Worm (Caenorhabditis elegans) whole organism, mixed stage, embryonic: ENCODE results near the gene pro-2.

Experiments
- M03D4.4 ChIP-seq: sonication (generic microtip); optimal IDR thresholded peaks from 2 replicates; lab custom pipeline; 2017; ENCODE audit warnings: mild to moderate bottlenecking, missing genetic modification characterization, missing compliant biosample characterization
- blmp-1 ChIP-seq: fragments of 150-350 bp; optimal IDR thresholded peaks from 2 replicates; lab custom pipeline; 2014; ENCODE audit warnings: missing biosample characterization, missing genetic modification characterization
- ceh-39 ChIP-seq: fragments of 150-350 bp; optimal IDR thresholded peaks from 2 replicates; lab custom pipeline; 2014; ENCODE audit warnings: missing biosample characterization, missing genetic modification characterization
- ceh-43 ChIP-seq: fragments of 200-800 bp; sonication (Bioruptor generic); optimal IDR thresholded peaks from 2 replicates; lab custom pipeline; 2018; ENCODE audit warnings: mild to moderate bottlenecking, missing genetic modification characterization, moderate library complexity, missing compliant biosample characterization
- ceh-83 ChIP-seq: fragments of 200-800 bp; sonication (Bioruptor generic); optimal IDR thresholded peaks from 2 replicates; lab custom pipeline; 2018; ENCODE audit warnings: mild to moderate bottlenecking, missing genetic modification characterization, missing compliant biosample characterization
- ces-1 ChIP-seq: fragments of 150-350 bp; optimal IDR thresholded peaks from 2 replicates; lab custom pipeline; 2014; ENCODE audit warnings: missing biosample characterization, missing genetic modification reagents, missing genetic modification characterization
- drap-1 ChIP-seq: fragments of 200-800 bp; sonication (Bioruptor generic); optimal IDR thresholded peaks from 3 replicates; lab custom pipeline; 2018; ENCODE audit warnings: mild to moderate bottlenecking, missing genetic modification characterization, missing compliant biosample characterization
- elt-1 ChIP-seq: sonication (generic microtip); optimal IDR thresholded peaks from 2 replicates; lab custom pipeline; 2017; ENCODE audit warnings: missing genetic modification characterization, mild to moderate bottlenecking, missing compliant biosample characterization, antibody characterized with exemption, moderate library complexity, borderline replicate concordance; ENCODE audit not compliant: insufficient read depth
- elt-3 ChIP-seq: fragments of 150-350 bp; optimal IDR thresholded peaks from 2 replicates; lab custom pipeline; 2014; ENCODE audit warnings: missing biosample characterization, missing genetic modification characterization
- flh-1 ChIP-seq: fragments of 200-800 bp; sonication (Bioruptor generic); optimal IDR thresholded peaks from 2 replicates; lab custom pipeline; 2018; ENCODE audit warnings: mild to moderate bottlenecking, missing genetic modification characterization, moderate library complexity, missing compliant biosample characterization
- ham-2 ChIP-seq: fragments of 200-800 bp; sonication (Bioruptor generic); optimal IDR thresholded peaks from 2 replicates; lab custom pipeline; 2018; ENCODE audit warnings: mild to moderate bottlenecking, missing genetic modification characterization, missing compliant biosample characterization
- hlh-1 ChIP-seq: fragments of 150-350 bp; optimal IDR thresholded peaks from 2 replicates; lab custom pipeline; 2014; ENCODE audit warnings: missing biosample characterization, missing genetic modification reagents, missing genetic modification characterization
- lin-13 ChIP-seq: fragments of 150-350 bp; optimal IDR thresholded peaks from 2 replicates; lab custom pipeline; 2014; ENCODE audit warnings: missing biosample characterization, missing genetic modification characterization
- lin-32 ChIP-seq: fragments of 200-800 bp; sonication (Bioruptor generic); optimal IDR thresholded peaks from 2 replicates; lab custom pipeline; 2018; ENCODE audit warnings: mild to moderate bottlenecking, missing genetic modification characterization, missing compliant biosample characterization
- lsy-2 ChIP-seq: fragments of 150-350 bp; optimal IDR thresholded peaks from 2 replicates; lab custom pipeline; 2014; ENCODE audit warnings: missing biosample characterization, missing genetic modification characterization
- mab-5 ChIP-seq: fragments of 150-350 bp; optimal IDR thresholded peaks from 2 replicates; lab custom pipeline; 2014; ENCODE audit warnings: missing biosample characterization, missing genetic modification characterization
- mep-1 ChIP-seq: fragments of 150-350 bp; optimal IDR thresholded peaks from 2 replicates; lab custom pipeline; 2017; ENCODE audit warnings: missing biosample characterization, missing genetic modification reagents, missing genetic modification characterization, inconsistent platforms
- mls-2 ChIP-seq: sonication (generic microtip); optimal IDR thresholded peaks from 2 replicates; lab custom pipeline; 2016; ENCODE audit warnings: mild to moderate bottlenecking, missing genetic modification characterization, moderate library complexity, missing compliant biosample characterization
- nhr-12 ChIP-seq: fragments of 150-350 bp; optimal IDR thresholded peaks from 2 replicates; lab custom pipeline; 2014; ENCODE audit warnings: missing biosample characterization, missing genetic modification characterization
- nhr-2 ChIP-seq: fragments of 150-350 bp; optimal IDR thresholded peaks from 2 replicates; lab custom pipeline; 2014; ENCODE audit warnings: missing biosample characterization, missing genetic modification characterization
- nhr-237 ChIP-seq: fragments of 150-350 bp; optimal IDR thresholded peaks from 2 replicates; lab custom pipeline; 2014; ENCODE audit warnings: missing biosample characterization, missing genetic modification characterization
- nhr-76 ChIP-seq: sonication (generic microtip); optimal IDR thresholded peaks from 2 replicates; lab custom pipeline; 2017; ENCODE audit warnings: missing biosample characterization, missing genetic modification characterization
- pha-4 ChIP-seq: fragments of 150-350 bp; optimal IDR thresholded peaks from 2 replicates; lab custom pipeline; 2018; ENCODE audit warnings: missing biosample characterization, missing genetic modification reagents, missing genetic modification characterization
- sem-2 ChIP-seq: fragments of 200-800 bp; sonication (Bioruptor generic); optimal IDR thresholded peaks from 2 replicates; lab custom pipeline; 2018; ENCODE audit warnings: mild to moderate bottlenecking, missing genetic modification characterization, missing compliant biosample characterization
- snpc-4 ChIP-seq: fragments of 150-350 bp; optimal IDR thresholded peaks from 2 replicates; lab custom pipeline; 2014; ENCODE audit warnings: missing biosample characterization, missing genetic modification characterization
- sptf-1 ChIP-seq: sonication (generic microtip); optimal IDR thresholded peaks from 2 replicates; lab custom pipeline; 2017; ENCODE audit warnings: mild to moderate bottlenecking, missing genetic modification characterization, moderate library complexity, missing compliant biosample characterization
- tbx-8 ChIP-seq: fragments of 200-800 bp; sonication (Bioruptor generic); optimal IDR thresholded peaks from 2 replicates; lab custom pipeline; 2018; ENCODE audit warnings: mild to moderate bottlenecking, missing genetic modification characterization, moderate library complexity, missing compliant biosample characterization
- unc-120 ChIP-seq: sonication (generic microtip); optimal IDR thresholded peaks from 2 replicates; lab custom pipeline; 2017; ENCODE audit warnings: missing genetic modification characterization, missing compliant biosample characterization; ENCODE audit not compliant: poor library complexity, severe bottlenecking
- unc-39 ChIP-seq: fragments of 150-350 bp; optimal IDR thresholded peaks from 2 replicates; lab custom pipeline; 2014; ENCODE audit warnings: missing biosample characterization, missing genetic modification characterization
- unc-62 ChIP-seq: fragments of 150-350 bp; optimal IDR thresholded peaks from 2 replicates; lab custom pipeline; 2014; ENCODE audit warnings: missing biosample characterization, missing genetic modification reagents, missing genetic modification characterization
- zip-8 ChIP-seq: fragments of 150-350 bp; optimal IDR thresholded peaks from 2 replicates; lab custom pipeline; 2014; ENCODE audit warnings: missing biosample characterization, missing genetic modification characterization
- ztf-11 ChIP-seq: fragments of 150-350 bp; optimal IDR thresholded peaks from 2 replicates; lab custom pipeline; 2014; ENCODE audit warnings: missing biosample characterization, missing genetic modification characterization

Gene pro-2

ce11 chrII:10384680-10385383 lies 39.9 kb upstream of the pro-2 start, which contains the start of gene ztf-27:
TSS of gene ztf-27 (plus strand) at chrII:10385333.
- TF ChIP-seq ceh-43: no peak
- peak; percentile 75 for TF ChIP-seq unc-120
- TF ChIP-seq nhr-237 (tag; lab: Kevin White, UChicago): peak; percentile 41
- TF ChIP-seq sptf-1: peak; percentile 37

ce11 chrII:10382247-10382646 lies 37.3 kb upstream of the pro-2 start:
- TF ChIP-seq nhr-237 (tag; lab: Kevin White, UChicago): peak; percentile 48
- peak; percentile 17 for TF ChIP-seq mep-1
- no peak for TF ChIP-seq elt-3
- peak; percentile 54 for TF ChIP-seq unc-120
- TF ChIP-seq unc-62 (GFP tag; lab: Kevin White, UChicago): no peak
- TF ChIP-seq lin-13 (tag; lab: Kevin White, UChicago): no peak
- peak; percentile 34 for TF ChIP-seq mls-2 (tag; lab: Kevin White, UChicago)
- TF ChIP-seq hlh-1: no peak
- no peak for TF ChIP-seq lsy-2 (tag; lab: Kevin White, UChicago)

ce11 chrII:10379546-10379945 lies 34.6 kb upstream of the pro-2 start:
- no peak for TF ChIP-seq lin-32
- TF ChIP-seq lin-13 (tag; lab: Kevin White, UChicago): no peak
- TF ChIP-seq nhr-76: no peak
- TF ChIP-seq M03D4.4 (tag; lab: Kevin White, UChicago): no peak

ce11 chrII:10377901-10378300 lies 33.0 kb upstream of the pro-2 start:
- no peak for TF ChIP-seq sem-2 (GFP tag; lab: Kevin White, UChicago)
- no peak for TF ChIP-seq zip-8 (tag; lab: Kevin White, UChicago)
- no peak for TF ChIP-seq nhr-12 (tag; lab: Kevin White, UChicago)
- TF ChIP-seq hlh-1: no peak
- no peak for TF ChIP-seq ceh-43
- no peak for TF ChIP-seq mls-2 (tag; lab: Kevin White, UChicago)
- no peak for TF ChIP-seq ceh-39 (tag; lab: Kevin White, UChicago)
- no peak for TF ChIP-seq flh-1
- no peak for TF ChIP-seq nhr-2 (tag; lab: Kevin White, UChicago)
- no peak for TF ChIP-seq pha-4 (tag; lab: Kevin White, UChicago)
- TF ChIP-seq unc-62 (GFP tag; lab: Kevin White, UChicago): no peak
- no peak for TF ChIP-seq ces-1 (GFP tag; lab: Kevin White, UChicago)
- TF ChIP-seq mab-5 (tag; lab: Kevin White, UChicago): no peak
- TF ChIP-seq unc-39: no peak
- no peak for TF ChIP-seq lin-32
- no peak for TF ChIP-seq snpc-4
- TF ChIP-seq elt-1 (tag; lab: Kevin White, UChicago): no peak
- no peak for TF ChIP-seq blmp-1 (tag; lab: Kevin White, UChicago)
- TF ChIP-seq tbx-8: no peak
- no peak for TF ChIP-seq ztf-11 (tag; lab: Kevin White, UChicago)

- TF ChIP-seq elt-3 (no peak), snpc-4 (no peak), unc-62 (GFP tag; lab: Kevin White, UChicago) (no peak), ces-1 (GFP tag; lab: Kevin White, UChicago) (no peak), pha-4 (tag; lab: Kevin White, UChicago) (no peak), ceh-43 (peak; percentile 43), unc-39 (no peak), sptf-1 (peak; percentile 64), zip-8 (tag; lab: Kevin White, UChicago) (no peak), ceh-39 (tag; lab: Kevin White, UChicago) (no peak), mab-5 (tag; lab: Kevin White, UChicago) (no peak), ceh-83 (GFP tag; lab: Kevin White, UChicago) (no peak), mls-2 (tag; lab: Kevin White, UChicago) (peak; percentile 55), drap-1 (GFP tag; lab: Kevin White, UChicago) (no peak), mep-1 (no peak), ham-2 (GFP tag; lab: Kevin White, UChicago) (no peak)
These were observed 29.9 kb upstream of the pro-2 start for ce11 chrII:10374776-10375175.
